Fruit fly (Drosophila melanogaster) whole organism, embryonic: ENCODE results near the gene mora.

Experiments used
- Atf6 ChIP-seq: fragments of 200-800 bp; sonication (Bioruptor generic); IDR thresholded peaks from 2 replicates; pipeline ENCODE4 v1.3.6; 2022; ENCODE audit warnings: missing biosample characterization, missing genetic modification characterization
- Awh ChIP-seq: fragments of 200-800 bp; sonication (Bioruptor generic); IDR thresholded peaks from 2 replicates; pipeline ENCODE4, ENCODE4 v1.3.6; 2022; ENCODE audit warnings: missing biosample characterization, missing genetic modification characterization
- Blimp-1 ChIP-seq: fragments of 200-800 bp; sonication (Bioruptor generic); optimal IDR thresholded peaks from 3 replicates; lab custom pipeline; 2018; ENCODE audit warnings: missing biosample characterization, missing genetic modification characterization, mild to moderate bottlenecking, moderate library complexity, missing genetic modification reagents
- Bteb2 ChIP-seq: fragments of 200-800 bp; sonication (Bioruptor generic); optimal IDR thresholded peaks from 2 replicates; lab custom pipeline; 2016; ENCODE audit warnings: missing biosample characterization, missing genetic modification characterization
- CG10979 ChIP-seq: fragments of 200-800 bp; sonication (Bioruptor generic); optimal IDR thresholded peaks from 2 replicates; lab custom pipeline; 2018; ENCODE audit warnings: missing biosample characterization, mild to moderate bottlenecking, missing genetic modification characterization, moderate library complexity
- CG11085 ChIP-seq: fragments of 200-800 bp; sonication (Bioruptor generic); IDR thresholded peaks from 2 replicates; pipeline ENCODE4 v1.3.6; 2022; ENCODE audit warnings: missing biosample characterization, missing genetic modification characterization
- CG11456 ChIP-seq: fragments of 200-800 bp; sonication (Bioruptor generic); IDR thresholded peaks from 3 replicates; pipeline ENCODE4 v1.3.6; 2022; ENCODE audit warnings: missing biosample characterization, missing genetic modification characterization
- CG12236 ChIP-seq: fragments of 200-800 bp; sonication (Bioruptor generic); optimal IDR thresholded peaks from 2 replicates; lab custom pipeline; 2016; ENCODE audit warnings: missing biosample characterization, missing genetic modification characterization
- CG14710 ChIP-seq: fragments of 200-800 bp; sonication (Bioruptor generic); optimal IDR thresholded peaks from 3 replicates; lab custom pipeline; 2019; ENCODE audit warnings: missing biosample characterization, mild to moderate bottlenecking, missing genetic modification characterization, moderate library complexity
- CG14965 ChIP-seq: fragments of 200-800 bp; sonication (Bioruptor generic); optimal IDR thresholded peaks from 2 replicates; lab custom pipeline; 2016; ENCODE audit warnings: missing biosample characterization, missing genetic modification characterization, borderline replicate concordance
- CG1602 ChIP-seq: fragments of 200-800 bp; sonication (Bioruptor generic); optimal IDR thresholded peaks from 3 replicates; lab custom pipeline; 2016; ENCODE audit warnings: missing biosample characterization, missing genetic modification characterization
- CG2199 ChIP-seq: fragments of 200-800 bp; sonication (Bioruptor generic); IDR thresholded peaks from 3 replicates; pipeline ENCODE4 v1.3.6; 2022; ENCODE audit warnings: missing biosample characterization, missing genetic modification characterization
- CG2678 ChIP-seq: fragments of 200-800 bp; sonication (Bioruptor generic); optimal IDR thresholded peaks from 3 replicates; lab custom pipeline; 2019; ENCODE audit warnings: missing biosample characterization, mild to moderate bottlenecking, missing genetic modification characterization, moderate library complexity
- CG33213 ChIP-seq: fragments of 200-800 bp; sonication (Bioruptor generic); optimal IDR thresholded peaks from 3 replicates; lab custom pipeline; 2016; ENCODE audit warnings: missing biosample characterization, missing genetic modification characterization
- CG4360 ChIP-seq: fragments of 200-800 bp; sonication (Bioruptor generic); IDR thresholded peaks from 2 replicates; pipeline ENCODE4 v1.3.6; 2022; ENCODE audit warnings: missing biosample characterization, missing genetic modification characterization
- CG5245 ChIP-seq: fragments of 200-800 bp; sonication (Bioruptor generic); optimal IDR thresholded peaks from 3 replicates; lab custom pipeline; 2016; ENCODE audit warnings: missing biosample characterization, missing genetic modification characterization
- CG7786 ChIP-seq: fragments of 200-800 bp; sonication (Bioruptor generic); optimal IDR thresholded peaks from 2 replicates; lab custom pipeline; 2016; ENCODE audit warnings: missing biosample characterization, missing genetic modification characterization
- CG7928 ChIP-seq: fragments of 200-800 bp; sonication (Bioruptor generic); optimal IDR thresholded peaks from 2 replicates; lab custom pipeline; 2017; ENCODE audit warnings: missing biosample characterization, mild to moderate bottlenecking, missing genetic modification characterization
- CG8290 ChIP-seq, 3 experiments: fragments of 200-800 bp; sonication (Bioruptor generic); optimal IDR thresholded peaks; 2 replicates each; lab custom pipeline; 2016 to 2019; ENCODE audit warnings: missing biosample characterization in 3 of 3, missing genetic modification characterization in 3 of 3, mild to moderate bottlenecking in 2 of 3, moderate library complexity in 1 of 3
- CG9797 ChIP-seq: fragments of 200-800 bp; sonication (Bioruptor generic); optimal IDR thresholded peaks from 3 replicates; lab custom pipeline; 2018; ENCODE audit warnings: missing biosample characterization, mild to moderate bottlenecking, missing genetic modification characterization
- CG9876 ChIP-seq: fragments of 200-800 bp; sonication (Bioruptor generic); optimal IDR thresholded peaks from 2 replicates; lab custom pipeline; 2016; ENCODE audit warnings: missing biosample characterization, missing genetic modification characterization
- ERR ChIP-seq: fragments of 200-800 bp; sonication (Bioruptor generic); optimal IDR thresholded peaks from 2 replicates; lab custom pipeline; 2016; ENCODE audit warnings: missing biosample characterization, missing genetic modification characterization
- Hey ChIP-seq: fragments of 200-800 bp; sonication (Bioruptor generic); optimal IDR thresholded peaks from 3 replicates; lab custom pipeline; 2018; ENCODE audit warnings: missing biosample characterization, mild to moderate bottlenecking, missing genetic modification characterization
- Hmx ChIP-seq: fragments of 200-800 bp; sonication (Bioruptor generic); optimal IDR thresholded peaks from 2 replicates; lab custom pipeline; 2016; ENCODE audit warnings: missing biosample characterization, missing genetic modification characterization
- Jarid2 ChIP-seq: fragments of 200-800 bp; sonication (Bioruptor generic); optimal IDR thresholded peaks from 3 replicates; lab custom pipeline; 2017; ENCODE audit warnings: mild to moderate bottlenecking, missing biosample characterization, missing genetic modification reagents, missing genetic modification characterization
- MESR4 ChIP-seq: fragments of 200-800 bp; sonication (Bioruptor generic); optimal IDR thresholded peaks from 2 replicates; lab custom pipeline; 2018; ENCODE audit warnings: missing biosample characterization, mild to moderate bottlenecking, missing genetic modification characterization, moderate library complexity
- NFAT ChIP-seq: fragments of 200-800 bp; sonication (Bioruptor generic); IDR thresholded peaks from 2 replicates; pipeline ENCODE4 v1.3.6; 2022; ENCODE audit warnings: missing biosample characterization, missing genetic modification characterization
- Nf-YA ChIP-seq: fragments of 200-800 bp; sonication (Bioruptor generic); IDR thresholded peaks from 2 replicates; pipeline ENCODE4 v1.3.6; 2022; ENCODE audit warnings: missing biosample characterization, missing genetic modification characterization
- Tbp ChIP-seq: fragments of >200 bp; optimal IDR thresholded peaks from 2 replicates; lab custom pipeline; 2018; ENCODE audit warnings: missing biosample characterization, missing genetic modification characterization
- bigmax ChIP-seq: fragments of 200-800 bp; sonication (Bioruptor generic); optimal IDR thresholded peaks from 2 replicates; lab custom pipeline; 2018; ENCODE audit warnings: missing biosample characterization, mild to moderate bottlenecking, missing genetic modification characterization
- crc ChIP-seq: fragments of 200-800 bp; sonication (Bioruptor generic); optimal IDR thresholded peaks from 2 replicates; lab custom pipeline; 2016; ENCODE audit warnings: missing biosample characterization, missing genetic modification characterization
- dati ChIP-seq: fragments of 200-800 bp; sonication (Bioruptor generic); IDR thresholded peaks from 2 replicates; pipeline ENCODE4 v1.3.6; 2022; ENCODE audit warnings: missing biosample characterization, missing genetic modification characterization
- fru ChIP-seq: fragments of >200 bp; optimal IDR thresholded peaks from 2 replicates; lab custom pipeline; 2017
- gfzf ChIP-seq: fragments of 200-800 bp; sonication (Bioruptor generic); optimal IDR thresholded peaks from 2 replicates; lab custom pipeline; 2016; ENCODE audit warnings: missing biosample characterization, mild to moderate bottlenecking, missing genetic modification characterization, moderate library complexity
- gro ChIP-seq: fragments of 200-800 bp; sonication (Bioruptor generic); optimal IDR thresholded peaks from 2 replicates; lab custom pipeline; 2016; ENCODE audit warnings: missing biosample characterization, missing genetic modification characterization
- jing ChIP-seq: fragments of 200-800 bp; sonication (Bioruptor generic); optimal IDR thresholded peaks from 2 replicates; lab custom pipeline; 2018; ENCODE audit warnings: missing biosample characterization, mild to moderate bottlenecking, missing genetic modification characterization
- jumu ChIP-seq: fragments of 200-800 bp; sonication (Bioruptor generic); optimal IDR thresholded peaks from 3 replicates; lab custom pipeline; 2016; ENCODE audit warnings: missing biosample characterization, missing genetic modification characterization
- kay ChIP-seq: fragments of 200-800 bp; sonication (Bioruptor generic); optimal IDR thresholded peaks from 2 replicates; lab custom pipeline; 2016; ENCODE audit warnings: missing biosample characterization, missing genetic modification characterization
- klu ChIP-seq: fragments of 200-800 bp; sonication (Bioruptor generic); IDR thresholded peaks from 2 replicates; pipeline ENCODE4 v1.3.6; 2022; ENCODE audit warnings: missing biosample characterization, missing genetic modification characterization
- nom ChIP-seq: fragments of 200-800 bp; sonication (Bioruptor generic); optimal IDR thresholded peaks from 2 replicates; lab custom pipeline; 2017; ENCODE audit warnings: missing biosample characterization, missing genetic modification characterization, mild to moderate bottlenecking, moderate library complexity, missing genetic modification reagents
- org-1 ChIP-seq: fragments of 200-800 bp; sonication (Bioruptor generic); optimal IDR thresholded peaks from 2 replicates; lab custom pipeline; 2017; ENCODE audit warnings: missing biosample characterization, missing genetic modification characterization
- pho ChIP-seq: fragments of 200-800 bp; sonication (Bioruptor generic); optimal IDR thresholded peaks from 2 replicates; lab custom pipeline; 2016; ENCODE audit warnings: missing biosample characterization, missing genetic modification characterization
- salm ChIP-seq: fragments of 200-800 bp; sonication (Bioruptor generic); optimal IDR thresholded peaks from 2 replicates; lab custom pipeline; 2018; ENCODE audit warnings: missing biosample characterization, mild to moderate bottlenecking, missing genetic modification characterization
- schlank ChIP-seq: fragments of 200-800 bp; sonication (Bioruptor generic); optimal IDR thresholded peaks from 2 replicates; lab custom pipeline; 2018; ENCODE audit warnings: missing biosample characterization, mild to moderate bottlenecking, missing genetic modification characterization
- sens-2 ChIP-seq: fragments of 200-800 bp; sonication (Bioruptor generic); IDR thresholded peaks from 2 replicates; pipeline ENCODE4 v1.3.6; 2022; ENCODE audit warnings: missing biosample characterization, missing genetic modification characterization
- sima ChIP-seq: fragments of 200-800 bp; sonication (Bioruptor generic); optimal IDR thresholded peaks from 2 replicates; lab custom pipeline; 2016; ENCODE audit warnings: missing biosample characterization, missing genetic modification characterization
- slbo ChIP-seq: fragments of 200-800 bp; sonication (Bioruptor generic); IDR thresholded peaks from 2 replicates; pipeline ENCODE4 v1.3.6; 2022; ENCODE audit warnings: missing biosample characterization, missing genetic modification characterization
- slp2 ChIP-seq: fragments of 200-800 bp; sonication (Bioruptor generic); optimal IDR thresholded peaks from 2 replicates; lab custom pipeline; 2016; ENCODE audit warnings: missing biosample characterization, missing genetic modification characterization
- tin ChIP-seq: fragments of 200-800 bp; sonication (Bioruptor generic); optimal IDR thresholded peaks from 3 replicates; lab custom pipeline; 2016; ENCODE audit warnings: missing biosample characterization, missing genetic modification characterization
- tna ChIP-seq: fragments of 200-800 bp; sonication (Bioruptor generic); IDR thresholded peaks from 2 replicates; pipeline ENCODE4 v1.3.6; 2022; ENCODE audit warnings: missing biosample characterization, missing genetic modification characterization; ENCODE audit not compliant: partially characterized antibody
- z ChIP-seq: fragments of 200-800 bp; sonication (Bioruptor generic); IDR thresholded peaks from 3 replicates; pipeline ENCODE4 v1.3.6; 2022; ENCODE audit warnings: missing biosample characterization, missing genetic modification characterization

Gene mora

dm6 chr3R:24141013-24141592 lies 45.1 kb upstream of the mora start, which contains the start of gene Kal1 (continued):
- TF ChIP-seq Hey (tag; lab: Kevin White, UChicago): no peak
- no peak for TF ChIP-seq ERR (GFP tag; lab: Kevin White, UChicago)
- no peak for TF ChIP-seq slp2
- peak; percentile 89 for TF ChIP-seq CG14710 (tag; lab: Kevin White, UChicago)
- TF ChIP-seq CG9797 (GFP tag; lab: Kevin White, UChicago): peak; percentile 46
- peak; percentile 94 for TF ChIP-seq salm
- peak; percentile 92 for TF ChIP-seq CG2678 (tag; lab: Kevin White, UChicago)
- TF ChIP-seq CG1602 (GFP tag; lab: Kevin White, UChicago): peak; percentile 84
- TF ChIP-seq slbo: peak; percentile 80
- TF ChIP-seq Nf-YA (GFP tag; lab: Robert Waterston, UW): peak; percentile 84
- peak; percentile 95 for TF ChIP-seq Awh
- no peak for TF ChIP-seq Bteb2 (GFP tag; lab: Kevin White, UChicago)
- peak; percentile 97 for TF ChIP-seq nom
- no peak for TF ChIP-seq CG7786
- TF ChIP-seq jumu (GFP tag; lab: Kevin White, UChicago): no peak
- peak; percentile 85; the same call in 2 of the 3 replicates for TF ChIP-seq CG2199 (GFP tag; lab: Robert Waterston, UW)
- TF ChIP-seq CG14965 (GFP tag; lab: Kevin White, UChicago): no peak
- TF ChIP-seq CG9876: no peak
- TF ChIP-seq gfzf: no peak
- peak; percentile 2 for TF ChIP-seq CG33213
- peak; percentile 46 for TF ChIP-seq schlank
- peak; percentile 51; the same call in 1 of the 2 replicates for TF ChIP-seq dati (GFP tag; lab: Robert Waterston, UW)
- peak; percentile 60; the same call in 2 of the 3 replicates for TF ChIP-seq z (GFP tag; lab: Robert Waterston, UW)
- TF ChIP-seq fru (lab: Kevin White, UChicago): no peak
- TF ChIP-seq CG8290 (GFP tag; optimal IDR thresholded peaks at IDR 0.05; lab: Kevin White, UChicago): peak; percentile 78
- peak in 1 of 2 experiments; percentile 66 for TF ChIP-seq CG8290 (tag; optimal IDR thresholded peaks at IDR 0.05; lab: Kevin White, UChicago)
- TF ChIP-seq NFAT: peak; percentile 44; the same call in 1 of the 2 replicates
- TF ChIP-seq bigmax (GFP tag; lab: Kevin White, UChicago): no peak
- TF ChIP-seq Tbp (GFP tag; lab: Kevin White, UChicago): no peak
- TF ChIP-seq CG11085 (GFP tag; lab: Robert Waterston, UW): 0 out of 2 replicates have a peak, but pooled peaks have one; percentile 39
- peak; percentile 49 for TF ChIP-seq klu
- TF ChIP-seq MESR4 (GFP tag; lab: Kevin White, UChicago): peak; percentile 35
- peak; percentile 90 for TF ChIP-seq tin
- no peak for TF ChIP-seq sima (GFP tag; lab: Kevin White, UChicago)
- no peak for TF ChIP-seq crc (GFP tag; lab: Kevin White, UChicago)
- TF ChIP-seq Hmx (GFP tag; lab: Kevin White, UChicago): no peak
- peak; percentile 90 for TF ChIP-seq org-1 (GFP tag; lab: Kevin White, UChicago)
- TF ChIP-seq CG4360 (GFP tag; lab: Robert Waterston, UW): peak; percentile 68
- peak; percentile 85 for TF ChIP-seq CG5245
- peak; percentile 62 for TF ChIP-seq kay (GFP tag; lab: Kevin White, UChicago)
- TF ChIP-seq pho (GFP tag; lab: Kevin White, UChicago): no peak
- no peak for TF ChIP-seq gro
- peak; percentile 89 for TF ChIP-seq Atf6 (GFP tag; lab: Robert Waterston, UW)
- peak; percentile 18 for TF ChIP-seq CG7928 (GFP tag; lab: Kevin White, UChicago)
- TF ChIP-seq sens-2 (GFP tag; lab: Robert Waterston, UW): peak; percentile 91
- peak; percentile 96 for TF ChIP-seq Blimp-1 (GFP tag; lab: Kevin White, UChicago)
- peak; percentile 69; the same call in 1 of the 3 replicates for TF ChIP-seq CG11456
- TF ChIP-seq tna (GFP tag; lab: Robert Waterston, UW): no peak
- peak; percentile 69 for TF ChIP-seq Jarid2
- peak; percentile 82 for TF ChIP-seq jing
- no peak for TF ChIP-seq CG12236 (GFP tag; lab: Kevin White, UChicago)
- TF ChIP-seq CG10979 (tag; lab: Kevin White, UChicago): peak; percentile 97
